Worm (Caenorhabditis elegans): ENCODE data around the gene nhr-238.

- no peak for TF ChIP-seq pha-4 (tag; optimal IDR thresholded peaks at IDR 0.05)
- TF ChIP-seq lin-11 (tag; optimal IDR thresholded peaks at IDR 0.05), result no peak
- TF ChIP-seq hlh-15 (tag; optimal IDR thresholded peaks at IDR 0.05), result no peak
Observed at ce11 chrV:1631717-1632116, 2.5 kb upstream of the nhr-238 start, which contains the start of gene irld-17.
